Worm (Caenorhabditis elegans) whole organism, L3 larva: ENCODE measurements around the gene F46F5.14.

ENCODE experiments used
- ama-1 ChIP-seq: fragments of 150-350 bp; optimal IDR thresholded peaks from 2 replicates; lab custom pipeline; 2018
- ceh-82 ChIP-seq: fragments of 150-350 bp; optimal IDR thresholded peaks from 2 replicates; lab custom pipeline; 2014; ENCODE audit warnings: missing biosample characterization, missing genetic modification characterization
- egl-27 ChIP-seq: sonication (generic microtip); optimal IDR thresholded peaks from 4 replicates; lab custom pipeline; 2017; ENCODE audit warnings: missing biosample characterization, missing genetic modification reagents, missing genetic modification characterization
- elt-2 ChIP-seq: sonication (generic microtip); optimal IDR thresholded peaks from 2 replicates; lab custom pipeline; 2016; ENCODE audit warnings: missing genetic modification reagents, mild to moderate bottlenecking, missing genetic modification characterization, missing compliant biosample characterization
- nhr-25 ChIP-seq: sonication (generic microtip); optimal IDR thresholded peaks from 2 replicates; lab custom pipeline; 2017; ENCODE audit warnings: missing biosample characterization, missing genetic modification characterization
- tbx-2 ChIP-seq: sonication (generic microtip); optimal IDR thresholded peaks from 2 replicates; lab custom pipeline; 2016; ENCODE audit warnings: mild to moderate bottlenecking, missing genetic modification characterization, missing compliant biosample characterization
- unc-62 ChIP-seq: fragments of 150-350 bp; sonication (generic microtip); optimal IDR thresholded peaks from 4 replicates; lab custom pipeline; 2014; ENCODE audit warnings: missing biosample characterization, missing genetic modification reagents, missing genetic modification characterization
- ztf-11 ChIP-seq: fragments of 150-350 bp; optimal IDR thresholded peaks from 2 replicates; lab custom pipeline; 2014; ENCODE audit warnings: missing biosample characterization, missing genetic modification characterization

- TF ChIP-seq unc-62: no peak
- TF ChIP-seq tbx-2 (tag; lab: Kevin White, UChicago): no peak
- no peak for TF ChIP-seq ztf-11
- TF ChIP-seq ceh-82: no peak
- TF ChIP-seq elt-2 (tag; lab: Kevin White, UChicago): no peak
- TF ChIP-seq nhr-25 (tag; lab: Kevin White, UChicago): no peak
- TF ChIP-seq egl-27 (tag; lab: Kevin White, UChicago): no peak
- TF ChIP-seq ama-1 (lab: Kevin White, UChicago): no peak
These were observed 48.0 kb upstream of the F46F5.14 start for ce11 chrII:751850-752249.
